Fruit fly (Drosophila melanogaster) whole organism, prepupa: ENCODE data around the gene grim.

Experiments
- CG7368 ChIP-seq: fragments of 200-800 bp; sonication (Bioruptor generic); optimal IDR thresholded peaks from 3 replicates; lab custom pipeline; 2016; ENCODE audit warnings: missing biosample characterization, missing genetic modification characterization
- Eip78C ChIP-seq: fragments of 200-800 bp; sonication (Bioruptor generic); peaks from one replicate; lab custom pipeline; 2016; ENCODE audit warnings: missing biosample characterization, missing genetic modification characterization
- Gug ChIP-seq: fragments of 200-800 bp; sonication (Bioruptor generic); IDR thresholded peaks from 2 replicates; pipeline ENCODE4 v1.3.6; 2022; ENCODE audit warnings: missing biosample characterization, missing genetic modification characterization
- Smox ChIP-seq: fragments of 200-800 bp; sonication (Bioruptor generic); optimal IDR thresholded peaks from 3 replicates; lab custom pipeline; 2016; ENCODE audit warnings: missing biosample characterization, missing genetic modification characterization

DNA sequence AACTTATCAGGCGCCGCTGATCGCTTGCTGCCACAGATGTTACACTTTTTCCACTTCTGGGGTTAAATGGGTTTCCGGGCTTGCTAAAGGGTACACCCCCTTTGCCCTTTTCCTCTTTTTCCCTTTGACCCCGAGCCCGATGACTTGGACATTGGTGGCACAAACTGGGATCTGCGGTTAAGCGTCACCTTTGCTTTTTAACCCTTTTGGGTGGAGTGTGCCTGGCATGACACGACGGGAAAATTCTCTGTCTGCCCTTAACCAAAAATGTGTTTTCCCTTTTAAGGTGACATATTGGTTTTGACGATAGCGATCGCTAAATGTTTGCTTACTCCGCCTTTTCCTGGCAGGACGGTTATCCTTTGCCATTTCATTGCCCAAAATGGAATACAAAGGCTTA is 2.2 kb downstream of the grim start:
- TF ChIP-seq Gug (GFP tag; lab: Robert Waterston, UW), result no peak
- TF ChIP-seq Eip78C, result no peak
- no peak for TF ChIP-seq Smox (GFP tag; lab: Kevin White, UChicago)
- TF ChIP-seq CG7368 (GFP tag; lab: Kevin White, UChicago), result no peak
